Fruit fly (Drosophila melanogaster): ENCODE data around the gene CG32181.

Gene CG32181

DNA sequence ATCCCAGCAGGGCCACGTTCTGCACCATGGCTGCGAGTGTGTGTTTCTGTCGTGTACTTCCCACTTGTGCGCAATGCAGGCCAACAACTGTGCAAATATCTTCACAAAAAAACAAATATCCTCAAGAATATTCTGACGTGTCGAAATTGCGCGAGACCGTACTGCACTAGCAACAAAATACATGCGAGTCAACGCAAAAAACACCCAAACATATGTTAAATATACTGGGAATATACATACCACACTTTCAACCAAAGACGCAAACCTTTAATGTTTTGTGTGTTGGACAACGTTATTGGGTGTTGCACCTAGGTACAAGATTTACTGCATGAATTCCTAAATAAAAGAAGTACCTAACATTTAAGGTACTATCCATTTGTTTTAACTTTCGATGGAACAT lies 42.6 kb downstream of the CG32181 start, which contains the start of gene NUCB1 (continued):
- TF ChIP-seq CG2678 (tag; optimal IDR thresholded peaks at IDR 0.05) = no peak
- TF ChIP-seq CG10462 (GFP tag; optimal IDR thresholded peaks at IDR 0.05) = no peak
- peak; percentile 56 for TF ChIP-seq lilli (GFP tag; optimal IDR thresholded peaks at IDR 0.05)
- no peak for TF ChIP-seq CG7357 (GFP tag; IDR thresholded peaks at IDR 0.05)
- TF ChIP-seq ara (GFP tag; IDR thresholded peaks at IDR 0.05) = peak; percentile 54
- peak; percentile 83 for TF ChIP-seq CG15514 (GFP tag; optimal IDR thresholded peaks at IDR 0.05)
- peak; percentile 46 for TF ChIP-seq Dad (GFP tag; optimal IDR thresholded peaks at IDR 0.05)
- no peak for TF ChIP-seq CG2889 (GFP tag; IDR thresholded peaks at IDR 0.05)
- TF ChIP-seq CG11560 (tag; IDR thresholded peaks at IDR 0.05) = no peak
- no peak; the same call in 1 of the 2 replicates for TF ChIP-seq Poxn (GFP tag; IDR thresholded peaks at IDR 0.05)
- no peak for TF ChIP-seq ham (GFP tag; IDR thresholded peaks at IDR 0.05)
- TF ChIP-seq pum (GFP tag; optimal IDR thresholded peaks at IDR 0.05) = peak; percentile 5
- peak; percentile 40 for TF ChIP-seq ind (GFP tag; optimal IDR thresholded peaks at IDR 0.05)
- no peak for TF ChIP-seq gce (GFP tag; IDR thresholded peaks at IDR 0.05)
- no peak for TF ChIP-seq CG12071 (GFP tag; optimal IDR thresholded peaks at IDR 0.05)
- TF ChIP-seq CkIIα-i1 (GFP tag; IDR thresholded peaks at IDR 0.05) = no peak
- TF ChIP-seq CG1602 (GFP tag; optimal IDR thresholded peaks at IDR 0.05) = peak; percentile 20
- TF ChIP-seq CG9437 (GFP tag; optimal IDR thresholded peaks at IDR 0.05) = no peak
- TF ChIP-seq nerfin-2 (GFP tag; IDR thresholded peaks at IDR 0.05; ENCODE audit: partially characterized antibody) = no peak
- peak; percentile 85 for TF ChIP-seq Lhr (GFP tag; optimal IDR thresholded peaks at IDR 0.05)
- TF ChIP-seq CG9215 (GFP tag; IDR thresholded peaks at IDR 0.05) = no peak
- TF ChIP-seq CG17359 (tag; optimal IDR thresholded peaks at IDR 0.05) = no peak
- no peak for TF ChIP-seq CG8281 (tag; optimal IDR thresholded peaks at IDR 0.05)
- TF ChIP-seq CG6689 (GFP tag; IDR thresholded peaks at IDR 0.05) = no peak
- TF ChIP-seq tna (GFP tag; IDR thresholded peaks at IDR 0.05; ENCODE audit: partially characterized antibody) = no peak; the same call in 1 of the 2 replicates
- no peak for TF ChIP-seq bowl (GFP tag; IDR thresholded peaks at IDR 0.05)
- TF ChIP-seq CG15601 (tag; optimal IDR thresholded peaks at IDR 0.05) = no peak
- no peak for TF ChIP-seq Nf-YB (GFP tag; optimal IDR thresholded peaks at IDR 0.05)
- TF ChIP-seq tx (GFP tag; optimal IDR thresholded peaks at IDR 0.05) = peak; percentile 15
- no peak for TF ChIP-seq CG34376 (GFP tag; optimal IDR thresholded peaks at IDR 0.05)
- TF ChIP-seq CG8944 (GFP tag; optimal IDR thresholded peaks at IDR 0.05) = peak; percentile 33
- TF ChIP-seq ase (GFP tag; IDR thresholded peaks at IDR 0.05) = no peak
- peak; percentile 77 for TF ChIP-seq nmo (GFP tag; optimal IDR thresholded peaks at IDR 0.05)
- no peak for TF ChIP-seq Hr39 (optimal IDR thresholded peaks at IDR 0.05)
- TF ChIP-seq CG31388 (GFP tag; optimal IDR thresholded peaks at IDR 0.05) = no peak
- TF ChIP-seq slp2 (GFP tag; optimal IDR thresholded peaks at IDR 0.05) = peak; percentile 19
- peak; percentile 82 for TF ChIP-seq YL-1 (GFP tag; optimal IDR thresholded peaks at IDR 0.05)
- no peak for TF ChIP-seq HLH3B (GFP tag; IDR thresholded peaks at IDR 0.05)
- TF ChIP-seq CG14667 (GFP tag; IDR thresholded peaks at IDR 0.05) = no peak
- TF ChIP-seq Optix (GFP tag; IDR thresholded peaks at IDR 0.05) = no peak
- TF ChIP-seq btn (GFP tag; optimal IDR thresholded peaks at IDR 0.05) = no peak
- peak; percentile 8 for TF ChIP-seq jumu (GFP tag; optimal IDR thresholded peaks at IDR 0.05)
- no peak for TF ChIP-seq CG2199 (GFP tag; IDR thresholded peaks at IDR 0.05)
- no peak for TF ChIP-seq abd-A (tag; optimal IDR thresholded peaks at IDR 0.05)
- no peak for TF ChIP-seq Side (GFP tag; optimal IDR thresholded peaks at IDR 0.05)
- no peak for TF ChIP-seq klu (GFP tag; IDR thresholded peaks at IDR 0.05)
- TF ChIP-seq CG42726 (GFP tag; IDR thresholded peaks at IDR 0.05; ENCODE audit: partially characterized antibody) = no peak
- TF ChIP-seq exex (tag; optimal IDR thresholded peaks at IDR 0.05) = no peak
- no peak for TF ChIP-seq Blimp-1 (GFP tag; optimal IDR thresholded peaks at IDR 0.05)
- no peak for TF ChIP-seq CG7963 (GFP tag; IDR thresholded peaks at IDR 0.05; ENCODE audit: partially characterized antibody)
- TF ChIP-seq CG2202 (tag; optimal IDR thresholded peaks at IDR 0.05) = peak; percentile 26
- no peak for TF ChIP-seq bigmax (GFP tag; optimal IDR thresholded peaks at IDR 0.05)
- TF ChIP-seq peb (GFP tag; IDR thresholded peaks at IDR 0.05) = no peak
